Fruit fly (Drosophila melanogaster) S2 (cell line): Measurements from ENCODE around the gene RabX4.

ENCODE experiments used
- CG8478 ChIP-seq: fragments of >200 bp; optimal IDR thresholded peaks from 2 replicates; lab custom pipeline; 2018
- CTCF ChIP-seq, 2 experiments: fragments of >200 bp; optimal IDR thresholded peaks; 2 replicates each; lab custom pipeline; 2018

dm6 chr3R:24813637-24814301 lies 14.4 kb downstream of the RabX4 start, which contains the start of the genes lili and CG34150:
- TF ChIP-seq CTCF (optimal IDR thresholded peaks at IDR 0.05; lab: Kevin White, UChicago) (no peak), CG8478 (lab: Kevin White, UChicago) (no peak)
